Worm (Caenorhabditis elegans): ENCODE data around the gene ptr-8.
A peak's percentile ranks its signal among the peaks of the same experiment; 100 is the strongest.

Gene ptr-8

ce11 chrII:10925804-10926570, 36.9 kb downstream of the ptr-8 start, which contains the start of gene metr-1:
metr-1 (plus strand) TSS chrII:10926561.
- TF ChIP-seq unc-39 (tag; optimal IDR thresholded peaks at IDR 0.05) = no peak
- no peak for TF ChIP-seq ztf-11 (tag; optimal IDR thresholded peaks at IDR 0.05)
- no peak for TF ChIP-seq ztf-1 (GFP tag; conservative IDR thresholded peaks at IDR 0.05)
- no peak for TF ChIP-seq zag-1 (tag; optimal IDR thresholded peaks at IDR 0.05)
- TF ChIP-seq egl-27 (tag; optimal IDR thresholded peaks at IDR 0.05) = no peak
- no peak for TF ChIP-seq lin-39 (tag; optimal IDR thresholded peaks at IDR 0.05)
- peak; percentile 60 for TF ChIP-seq nhr-21 (tag; optimal IDR thresholded peaks at IDR 0.05)
- no peak for TF ChIP-seq nhr-25 (tag; optimal IDR thresholded peaks at IDR 0.05)
- TF ChIP-seq alr-1 (tag; optimal IDR thresholded peaks at IDR 0.05) = no peak
- peak; percentile 46 for TF ChIP-seq ama-1 (optimal IDR thresholded peaks at IDR 0.05)
- no peak for TF ChIP-seq ZK546.5 (tag; optimal IDR thresholded peaks at IDR 0.05)
- peak; percentile 2 for TF ChIP-seq crh-2 (tag; optimal IDR thresholded peaks at IDR 0.05)
- peak; percentile 68 for TF ChIP-seq fos-1 (tag; optimal IDR thresholded peaks at IDR 0.05)
- TF ChIP-seq unc-55 (GFP tag; optimal IDR thresholded peaks at IDR 0.05) = no peak
- TF ChIP-seq lsy-2 (tag; optimal IDR thresholded peaks at IDR 0.05) = peak in 1 of 2 experiments; percentile 49
- no peak for TF ChIP-seq blmp-1 (tag; optimal IDR thresholded peaks at IDR 0.05; ENCODE audit: insufficient read depth)
- no peak for TF ChIP-seq ztf-4 (tag; optimal IDR thresholded peaks at IDR 0.05)
- peak; percentile 63 for TF ChIP-seq gmeb-1 (tag; optimal IDR thresholded peaks at IDR 0.05)
- no peak for TF ChIP-seq nhr-11 (tag; optimal IDR thresholded peaks at IDR 0.05)
- no peak for TF ChIP-seq nhr-6 (tag; optimal IDR thresholded peaks at IDR 0.05)
- TF ChIP-seq C34F6.9 (tag; optimal IDR thresholded peaks at IDR 0.05) = no peak
- TF ChIP-seq nhr-23 (tag; optimal IDR thresholded peaks at IDR 0.05) = no peak
- TF ChIP-seq elt-1 (tag; optimal IDR thresholded peaks at IDR 0.05) = no peak
- no peak for TF ChIP-seq mbf-1 (tag; optimal IDR thresholded peaks at IDR 0.05)
- no peak for TF ChIP-seq nhr-10 (tag; optimal IDR thresholded peaks at IDR 0.05)
- TF ChIP-seq sma-9 (GFP tag; optimal IDR thresholded peaks at IDR 0.05) = peak; percentile 15
- TF ChIP-seq sma-9 (tag; optimal IDR thresholded peaks at IDR 0.05) = no peak

ce11 chrII:10930678-10931650, 41.9 kb downstream of the ptr-8 start:
- TF ChIP-seq nhr-12 (tag; optimal IDR thresholded peaks at IDR 0.05) = no peak
- no peak for TF ChIP-seq ama-1 (optimal IDR thresholded peaks at IDR 0.05)
- no peak for TF ChIP-seq lin-13 (GFP tag; optimal IDR thresholded peaks at IDR 0.05)
- no peak for TF ChIP-seq crh-2 (tag; optimal IDR thresholded peaks at IDR 0.05)
- TF ChIP-seq ztf-1 (GFP tag; conservative IDR thresholded peaks at IDR 0.05) = no peak
- TF ChIP-seq aly-2 (tag; optimal IDR thresholded peaks at IDR 0.05) = no peak
- no peak for TF ChIP-seq nhr-6 (tag; optimal IDR thresholded peaks at IDR 0.05)
- no peak for TF ChIP-seq ztf-11 (tag; optimal IDR thresholded peaks at IDR 0.05)
- TF ChIP-seq elt-1 (tag; optimal IDR thresholded peaks at IDR 0.05) = no peak
- TF ChIP-seq nhr-129 (tag; optimal IDR thresholded peaks at IDR 0.05) = no peak
- TF ChIP-seq R02D3.7 (tag; optimal IDR thresholded peaks at IDR 0.05) = no peak
- TF ChIP-seq lin-11 (tag; optimal IDR thresholded peaks at IDR 0.05) = no peak
- TF ChIP-seq egl-27 (tag; optimal IDR thresholded peaks at IDR 0.05) = no peak

- TF ChIP-seq zag-1 (tag; optimal IDR thresholded peaks at IDR 0.05) (no peak), ztf-4 (tag; optimal IDR thresholded peaks at IDR 0.05) (no peak), egl-27 (tag; optimal IDR thresholded peaks at IDR 0.05) (no peak), elt-3 (tag; optimal IDR thresholded peaks at IDR 0.05) (no peak), crh-2 (tag; optimal IDR thresholded peaks at IDR 0.05) (no peak), ztf-11 (tag; optimal IDR thresholded peaks at IDR 0.05) (no peak), ceh-16 (tag; optimal IDR thresholded peaks at IDR 0.05) (no peak), unc-55 (GFP tag; optimal IDR thresholded peaks at IDR 0.05) (no peak)
Observed at ce11 chrII:10932305-10932704, 43.2 kb downstream of the ptr-8 start.

Data from whole organism, L2 larva.